Worm (Caenorhabditis elegans): ENCODE measurements around the gene cwp-3.

The cwp-3 gene

DNA sequence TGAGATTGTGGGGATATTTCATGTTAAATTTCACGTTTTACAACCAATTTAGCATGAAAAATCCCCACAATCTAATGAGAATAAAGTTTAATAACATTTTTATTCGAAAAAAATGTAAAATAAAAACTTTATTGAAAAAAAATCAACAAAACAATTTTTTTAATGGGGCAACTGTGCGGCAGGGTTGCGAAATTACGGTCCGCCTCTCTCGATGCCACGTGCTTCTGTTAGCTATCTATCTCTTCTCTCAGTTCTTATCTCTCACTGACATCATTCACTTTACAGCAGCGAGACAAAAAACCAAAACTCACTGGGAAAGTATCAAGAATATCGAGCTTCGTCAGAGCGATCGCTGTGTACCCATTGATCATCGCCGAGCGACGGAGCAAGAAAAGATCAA lies 22.0 kb upstream of the cwp-3 start:
- TF ChIP-seq drap-1 (GFP tag; optimal IDR thresholded peaks at IDR 0.05): no peak
- no peak for TF ChIP-seq bed-3 (GFP tag; optimal IDR thresholded peaks at IDR 0.05)
- TF ChIP-seq ceh-43 (GFP tag; optimal IDR thresholded peaks at IDR 0.05): no peak
- no peak for TF ChIP-seq lin-13 (tag; optimal IDR thresholded peaks at IDR 0.05)
- no peak for TF ChIP-seq sem-2 (GFP tag; optimal IDR thresholded peaks at IDR 0.05)
- no peak for TF ChIP-seq ham-2 (GFP tag; optimal IDR thresholded peaks at IDR 0.05)
- TF ChIP-seq ceh-39 (tag; optimal IDR thresholded peaks at IDR 0.05): no peak
- no peak for TF ChIP-seq cnd-1 (tag; optimal IDR thresholded peaks at IDR 0.05)
- no peak for TF ChIP-seq unc-120 (tag; optimal IDR thresholded peaks at IDR 0.05; ENCODE audit: poor library complexity, severe bottlenecking)
- no peak for TF ChIP-seq nhr-2 (tag; optimal IDR thresholded peaks at IDR 0.05)
- no peak for TF ChIP-seq ces-1 (GFP tag; optimal IDR thresholded peaks at IDR 0.05)
- TF ChIP-seq M03D4.4 (tag; optimal IDR thresholded peaks at IDR 0.05): no peak
- TF ChIP-seq ztf-11 (tag; optimal IDR thresholded peaks at IDR 0.05): no peak
- no peak for TF ChIP-seq snpc-4 (tag; optimal IDR thresholded peaks at IDR 0.05)
- TF ChIP-seq lin-32 (GFP tag; optimal IDR thresholded peaks at IDR 0.05): no peak
- no peak for TF ChIP-seq mep-1 (tag; optimal IDR thresholded peaks at IDR 0.05)
- TF ChIP-seq nhr-12 (tag; optimal IDR thresholded peaks at IDR 0.05): no peak
- no peak for TF ChIP-seq mab-5 (tag; optimal IDR thresholded peaks at IDR 0.05)
- TF ChIP-seq zip-8 (tag; optimal IDR thresholded peaks at IDR 0.05): no peak

DNA sequence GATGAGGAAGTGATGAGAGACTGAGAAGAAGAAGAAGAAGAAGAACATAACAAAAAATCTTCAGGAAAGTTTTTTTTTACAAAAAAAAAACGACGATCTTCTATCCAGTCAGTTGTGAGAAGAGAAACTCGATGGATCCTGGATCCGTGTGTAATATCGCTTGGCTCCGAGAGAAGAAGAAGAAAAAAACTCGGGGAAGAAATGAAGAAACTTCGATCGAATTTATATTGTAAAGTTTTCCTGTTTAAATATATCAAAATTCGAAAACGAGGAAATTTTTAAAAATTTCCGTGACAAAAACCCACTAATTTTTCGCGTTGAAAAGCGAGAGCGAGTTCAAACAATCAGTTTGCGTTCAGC lies 19.3 kb upstream of the cwp-3 start, which contains the start of gene adss-1:
TSS of gene adss-1 (minus strand) at position 101 of the 360 bp plus-strand sequence.
- no peak for TF ChIP-seq ces-1 (GFP tag; optimal IDR thresholded peaks at IDR 0.05)
- no peak for TF ChIP-seq lin-32 (GFP tag; optimal IDR thresholded peaks at IDR 0.05)
- no peak for TF ChIP-seq bed-3 (GFP tag; optimal IDR thresholded peaks at IDR 0.05)
- TF ChIP-seq ceh-39 (tag; optimal IDR thresholded peaks at IDR 0.05): no peak
- TF ChIP-seq nhr-28 (tag; optimal IDR thresholded peaks at IDR 0.05): no peak
- no peak for TF ChIP-seq ceh-83 (GFP tag; optimal IDR thresholded peaks at IDR 0.05)
- TF ChIP-seq blmp-1 (tag; optimal IDR thresholded peaks at IDR 0.05): no peak
- no peak for TF ChIP-seq flh-1 (GFP tag; optimal IDR thresholded peaks at IDR 0.05)
- TF ChIP-seq lsy-2 (tag; optimal IDR thresholded peaks at IDR 0.05): no peak
- TF ChIP-seq zip-8 (tag; optimal IDR thresholded peaks at IDR 0.05): no peak
- TF ChIP-seq drap-1 (GFP tag; optimal IDR thresholded peaks at IDR 0.05): no peak
- no peak for TF ChIP-seq cnd-1 (tag; optimal IDR thresholded peaks at IDR 0.05)

DNA sequence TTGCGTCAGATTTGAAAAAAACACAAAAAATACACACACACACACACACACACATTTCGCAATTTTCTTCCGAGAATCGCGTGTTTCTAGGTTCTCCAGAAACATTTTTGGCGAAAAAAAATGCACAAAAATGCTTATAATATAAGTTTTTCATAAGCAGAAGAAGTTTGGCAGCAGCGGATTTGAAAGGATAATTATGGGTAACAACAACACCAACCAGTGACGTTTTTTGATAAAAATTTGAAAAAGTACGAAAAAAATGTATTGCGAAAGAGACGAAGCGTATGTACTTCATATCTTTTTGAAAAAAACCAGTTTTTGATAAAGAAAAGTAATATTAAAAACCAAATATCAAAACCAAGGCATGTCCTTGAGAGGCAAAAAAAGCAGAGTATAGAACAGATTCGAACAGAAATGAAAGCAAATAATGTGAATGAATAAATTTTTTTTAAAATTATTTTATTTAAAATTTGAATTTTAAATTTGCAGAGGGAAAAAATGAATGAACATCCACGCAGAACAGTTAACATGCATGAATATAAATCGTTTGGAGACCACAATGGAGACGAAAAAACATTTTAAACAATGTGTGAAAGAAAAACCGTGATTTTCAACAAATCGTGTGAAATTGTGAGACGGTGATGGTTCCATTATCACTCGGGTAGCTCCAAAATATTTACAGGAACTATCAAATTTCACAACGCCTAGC lies 18.8 kb upstream of the cwp-3 start:
- TF ChIP-seq blmp-1 (tag; optimal IDR thresholded peaks at IDR 0.05) (no peak), ceh-83 (GFP tag; optimal IDR thresholded peaks at IDR 0.05) (no peak), ceh-39 (tag; optimal IDR thresholded peaks at IDR 0.05) (no peak), elt-1 (tag; optimal IDR thresholded peaks at IDR 0.05; ENCODE audit: borderline replicate concordance, insufficient read depth) (no peak), flh-1 (GFP tag; optimal IDR thresholded peaks at IDR 0.05) (no peak)

DNA sequence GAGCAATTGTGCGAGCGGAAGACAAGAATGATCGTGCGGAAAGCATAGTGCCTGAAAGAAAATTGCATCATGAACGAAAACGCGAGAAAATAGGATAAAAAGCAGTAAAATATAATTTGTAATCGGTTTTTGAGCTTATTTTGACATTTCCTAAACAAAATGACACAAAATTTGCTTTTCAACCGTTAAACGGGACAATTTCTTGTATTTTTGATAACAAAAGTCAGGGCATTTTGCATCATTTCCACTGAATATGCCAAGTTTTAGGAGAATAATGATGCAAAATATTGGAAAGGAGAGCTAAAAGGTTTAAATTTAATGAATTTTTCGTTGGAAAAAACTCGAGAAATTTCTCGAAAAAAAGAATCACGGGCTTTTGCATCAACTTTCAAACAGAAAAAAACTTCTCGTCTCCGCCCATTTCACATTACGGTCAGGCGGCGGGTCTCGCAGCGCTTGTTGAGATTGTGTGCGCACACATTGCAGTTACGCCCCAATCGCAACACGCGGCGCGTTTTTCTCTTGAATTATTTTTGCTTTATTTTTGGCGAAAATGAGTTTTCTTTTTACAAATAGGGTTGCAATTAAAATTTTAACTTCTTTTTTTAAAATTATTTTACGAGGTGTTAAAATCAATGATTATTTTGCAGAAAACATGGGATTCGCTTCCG lies 15.8 kb upstream of the cwp-3 start, which contains the start of the genes hsp-6 and C37H5.5:
TSS of gene hsp-6 (minus strand) at position 51 of the 671 bp plus-strand sequence.
TSS of gene C37H5.5 (plus strand) at position 651 of the 671 bp plus-strand sequence.
- TF ChIP-seq nhr-76 (tag; optimal IDR thresholded peaks at IDR 0.05): no peak
- peak; percentile 22 for TF ChIP-seq nhr-2 (tag; optimal IDR thresholded peaks at IDR 0.05)
- TF ChIP-seq flh-1 (GFP tag; optimal IDR thresholded peaks at IDR 0.05): no peak
- TF ChIP-seq nhr-237 (tag; optimal IDR thresholded peaks at IDR 0.05): peak; percentile 79
- TF ChIP-seq blmp-1 (tag; optimal IDR thresholded peaks at IDR 0.05): no peak
- peak; percentile 88 for TF ChIP-seq lsy-2 (tag; optimal IDR thresholded peaks at IDR 0.05)
- TF ChIP-seq M03D4.4 (tag; optimal IDR thresholded peaks at IDR 0.05): peak; percentile 4
- TF ChIP-seq hlh-1 (tag; optimal IDR thresholded peaks at IDR 0.05): peak; percentile 67
- TF ChIP-seq unc-120 (tag; optimal IDR thresholded peaks at IDR 0.05; ENCODE audit: poor library complexity, severe bottlenecking): peak; percentile 49
- peak; percentile 10 for TF ChIP-seq drap-1 (GFP tag; optimal IDR thresholded peaks at IDR 0.05)
- peak; percentile 83 for TF ChIP-seq lin-13 (tag; optimal IDR thresholded peaks at IDR 0.05)
- TF ChIP-seq sptf-1 (tag; optimal IDR thresholded peaks at IDR 0.05): peak; percentile 58
- peak; percentile 18 for TF ChIP-seq cnd-1 (tag; optimal IDR thresholded peaks at IDR 0.05)
- no peak for TF ChIP-seq snpc-4 (tag; optimal IDR thresholded peaks at IDR 0.05)
- TF ChIP-seq ceh-39 (tag; optimal IDR thresholded peaks at IDR 0.05): no peak
- TF ChIP-seq pha-4 (tag; optimal IDR thresholded peaks at IDR 0.05): peak; percentile 24
- TF ChIP-seq unc-39 (tag; optimal IDR thresholded peaks at IDR 0.05): no peak
- peak; percentile 91 for TF ChIP-seq mep-1 (tag; optimal IDR thresholded peaks at IDR 0.05)
- TF ChIP-seq ces-1 (GFP tag; optimal IDR thresholded peaks at IDR 0.05): peak; percentile 65
- TF ChIP-seq unc-62 (GFP tag; optimal IDR thresholded peaks at IDR 0.05): peak; percentile 19
